Fruit fly (Drosophila melanogaster) whole organism, embryonic: ENCODE data around the gene CG32712.
A peak's percentile ranks its signal among the peaks of the same experiment; 100 is the strongest.

Experiments
- ATbp ChIP-seq: fragments of 200-800 bp; sonication (Bioruptor generic); optimal IDR thresholded peaks from 2 replicates; lab custom pipeline; 2017; ENCODE audit warnings: missing biosample characterization, mild to moderate bottlenecking, missing genetic modification characterization, missing genetic modification reagents
- CG10274 ChIP-seq: fragments of 200-800 bp; sonication (Bioruptor generic); optimal IDR thresholded peaks from 3 replicates; lab custom pipeline; 2017; ENCODE audit warnings: missing biosample characterization, mild to moderate bottlenecking, missing genetic modification characterization
- CG10366 ChIP-seq: fragments of 200-800 bp; sonication (Bioruptor generic); IDR thresholded peaks from 2 replicates; pipeline ENCODE4 v1.3.6; 2022; ENCODE audit warnings: missing biosample characterization, missing genetic modification characterization
- CG12104 ChIP-seq: fragments of 200-800 bp; sonication (Bioruptor generic); optimal IDR thresholded peaks from 3 replicates; lab custom pipeline; 2016; ENCODE audit warnings: missing biosample characterization, missing genetic modification characterization
- CG12659 ChIP-seq: fragments of 200-800 bp; sonication (Bioruptor generic); optimal IDR thresholded peaks from 3 replicates; lab custom pipeline; 2017; ENCODE audit warnings: mild to moderate bottlenecking, missing biosample characterization, missing genetic modification reagents, missing genetic modification characterization
- CG13287 ChIP-seq: fragments of 200-800 bp; sonication (Bioruptor generic); IDR thresholded peaks from 2 replicates; pipeline ENCODE4 v1.3.6; 2022; ENCODE audit warnings: missing biosample characterization, missing genetic modification characterization; ENCODE audit not compliant: partially characterized antibody
- CG15011 ChIP-seq: fragments of 200-800 bp; sonication (Bioruptor generic); optimal IDR thresholded peaks from 3 replicates; lab custom pipeline; 2018; ENCODE audit warnings: missing biosample characterization, mild to moderate bottlenecking, missing genetic modification characterization
- CG1603 ChIP-seq: fragments of 200-800 bp; sonication (Bioruptor generic); optimal IDR thresholded peaks from 2 replicates; lab custom pipeline; 2019; ENCODE audit warnings: missing biosample characterization, mild to moderate bottlenecking, missing genetic modification characterization, moderate library complexity
- CG18011 ChIP-seq: fragments of 200-800 bp; sonication (Bioruptor generic); optimal IDR thresholded peaks from 2 replicates; lab custom pipeline; 2017; ENCODE audit warnings: missing biosample characterization, missing genetic modification characterization, mild to moderate bottlenecking, moderate library complexity, missing genotype
- CG2116 ChIP-seq: fragments of 200-800 bp; sonication (Bioruptor generic); optimal IDR thresholded peaks from 3 replicates; lab custom pipeline; 2018; ENCODE audit warnings: missing biosample characterization, mild to moderate bottlenecking, missing genetic modification characterization
- CG2712 ChIP-seq: fragments of 200-800 bp; optimal IDR thresholded peaks from 3 replicates; lab custom pipeline; 2019; ENCODE audit warnings: missing biosample characterization, mild to moderate bottlenecking, missing genetic modification characterization, moderate library complexity
- CG30403 ChIP-seq: fragments of 200-800 bp; sonication (Bioruptor generic); optimal IDR thresholded peaks from 3 replicates; lab custom pipeline; 2016; ENCODE audit warnings: missing biosample characterization, missing genetic modification characterization
- CG7372 ChIP-seq: fragments of 200-800 bp; sonication (Bioruptor generic); IDR thresholded peaks from 2 replicates; pipeline ENCODE4 v1.3.6; 2022; ENCODE audit warnings: missing biosample characterization, missing genetic modification characterization
- CG7928 ChIP-seq: fragments of 200-800 bp; sonication (Bioruptor generic); optimal IDR thresholded peaks from 2 replicates; lab custom pipeline; 2017; ENCODE audit warnings: missing biosample characterization, mild to moderate bottlenecking, missing genetic modification characterization
- CG7963 ChIP-seq: fragments of 200-800 bp; sonication (Bioruptor generic); IDR thresholded peaks from 3 replicates; pipeline ENCODE4 v1.3.6; 2022; ENCODE audit warnings: missing biosample characterization, missing genetic modification characterization; ENCODE audit not compliant: partially characterized antibody
- CG8478 ChIP-seq: fragments of >200 bp; optimal IDR thresholded peaks from 2 replicates; lab custom pipeline; 2018
- CG8924 ChIP-seq: fragments of 200-800 bp; optimal IDR thresholded peaks from 3 replicates; lab custom pipeline; 2019; ENCODE audit warnings: missing biosample characterization, mild to moderate bottlenecking, missing genetic modification characterization, moderate library complexity
- CG9797 ChIP-seq: fragments of 200-800 bp; sonication (Bioruptor generic); optimal IDR thresholded peaks from 3 replicates; lab custom pipeline; 2018; ENCODE audit warnings: missing biosample characterization, mild to moderate bottlenecking, missing genetic modification characterization
- CHES-1-like ChIP-seq: fragments of 200-800 bp; sonication (Bioruptor generic); optimal IDR thresholded peaks from 2 replicates; lab custom pipeline; 2016; ENCODE audit warnings: missing biosample characterization, missing genetic modification characterization
- D19A ChIP-seq: fragments of 200-800 bp; optimal IDR thresholded peaks from 3 replicates; lab custom pipeline; 2019; ENCODE audit warnings: missing biosample characterization, mild to moderate bottlenecking, missing genetic modification characterization, moderate library complexity
- Dek ChIP-seq: fragments of 200-800 bp; sonication (Bioruptor generic); optimal IDR thresholded peaks from 3 replicates; lab custom pipeline; 2019; ENCODE audit warnings: missing biosample characterization, mild to moderate bottlenecking, missing genetic modification characterization, moderate library complexity
- Dip2 ChIP-seq: fragments of 200-800 bp; sonication (Bioruptor generic); IDR thresholded peaks from 2 replicates; pipeline ENCODE4 v1.3.6; 2022; ENCODE audit warnings: missing biosample characterization, missing genetic modification characterization
- Dref ChIP-seq: fragments of 200-800 bp; sonication (Bioruptor generic); IDR thresholded peaks from 2 replicates; pipeline ENCODE4 v1.3.6; 2022; ENCODE audit warnings: missing biosample characterization, missing genetic modification characterization
- MBD-R2 ChIP-seq: fragments of 200-800 bp; sonication (Bioruptor generic); IDR thresholded peaks from 2 replicates; pipeline ENCODE4 v1.3.6; 2022; ENCODE audit warnings: missing biosample characterization, missing genetic modification characterization
- MTF-1 ChIP-seq: fragments of 200-800 bp; sonication (Bioruptor generic); optimal IDR thresholded peaks from 2 replicates; lab custom pipeline; 2018; ENCODE audit warnings: missing biosample characterization, mild to moderate bottlenecking, missing genetic modification characterization, borderline replicate concordance
- Med ChIP-seq: fragments of 200-800 bp; sonication (Bioruptor generic); peaks from one replicate; lab custom pipeline; 2016; ENCODE audit warnings: missing biosample characterization, missing genetic modification characterization, mild to moderate bottlenecking, inconsistent platforms, moderate library complexity
- Mrtf ChIP-seq: fragments of 200-800 bp; sonication (Bioruptor generic); IDR thresholded peaks from 3 replicates; pipeline ENCODE4 v1.3.6; 2022; ENCODE audit warnings: missing biosample characterization, missing genetic modification characterization
- NC2α ChIP-seq: fragments of 200-800 bp; sonication (Bioruptor generic); optimal IDR thresholded peaks from 2 replicates; lab custom pipeline; 2016; ENCODE audit warnings: missing biosample characterization, missing genetic modification characterization
- NK7.1 ChIP-seq: fragments of 200-800 bp; sonication (Bioruptor generic); optimal IDR thresholded peaks from 3 replicates; lab custom pipeline; 2016; ENCODE audit warnings: missing biosample characterization, missing genetic modification characterization
- Nf-YC ChIP-seq: fragments of 200-800 bp; optimal IDR thresholded peaks from 3 replicates; lab custom pipeline; 2019; ENCODE audit warnings: missing biosample characterization, mild to moderate bottlenecking, missing genetic modification characterization, moderate library complexity
- Opbp ChIP-seq: fragments of 200-800 bp; sonication (Bioruptor generic); IDR thresholded peaks from 3 replicates; pipeline ENCODE4 v1.3.6; 2022; ENCODE audit warnings: missing biosample characterization, missing genetic modification characterization; ENCODE audit not compliant: partially characterized antibody
- Sox100B ChIP-seq: fragments of 200-800 bp; sonication (Bioruptor generic); optimal IDR thresholded peaks from 3 replicates; lab custom pipeline; 2018; ENCODE audit warnings: missing biosample characterization, mild to moderate bottlenecking, missing genetic modification characterization
- Sry-δ ChIP-seq: fragments of 200-800 bp; sonication (Bioruptor generic); optimal IDR thresholded peaks from 2 replicates; lab custom pipeline; 2016; ENCODE audit warnings: missing biosample characterization, missing genetic modification characterization
- Xrp1 ChIP-seq: fragments of 200-800 bp; sonication (Bioruptor generic); IDR thresholded peaks from 2 replicates; pipeline ENCODE4 v1.3.6; 2022; ENCODE audit warnings: missing biosample characterization, missing genetic modification characterization
- az2 ChIP-seq: fragments of 200-800 bp; sonication (Bioruptor generic); optimal IDR thresholded peaks from 3 replicates; lab custom pipeline; 2016; ENCODE audit warnings: missing biosample characterization, missing genetic modification characterization
- crp ChIP-seq, 2 experiments: fragments of 200-800 bp; sonication (Bioruptor generic); optimal IDR thresholded peaks; 2 replicates in 1 of 2; 3 replicates in 1 of 2; lab custom pipeline; 2017; ENCODE audit warnings: missing biosample characterization in 2 of 2, missing genetic modification characterization in 2 of 2, mild to moderate bottlenecking in 1 of 2, moderate library complexity in 1 of 2
- dpn ChIP-seq, 2 experiments: fragments of 200-800 bp; sonication (Bioruptor generic); optimal IDR thresholded peaks; 3 replicates each; lab custom pipeline; 2016; ENCODE audit warnings: missing biosample characterization in 2 of 2, missing genetic modification characterization in 2 of 2
- gsb-n ChIP-seq: fragments of 200-800 bp; sonication (Bioruptor generic); optimal IDR thresholded peaks from 3 replicates; lab custom pipeline; 2018; ENCODE audit warnings: missing biosample characterization, mild to moderate bottlenecking, missing genetic modification characterization
- gt ChIP-seq: fragments of 200-800 bp; sonication (Bioruptor generic); IDR thresholded peaks from 2 replicates; pipeline ENCODE4 v1.3.6; 2022; ENCODE audit warnings: missing biosample characterization, missing genetic modification characterization
- hth ChIP-seq: fragments of >200 bp; optimal IDR thresholded peaks from 2 replicates; lab custom pipeline; 2017; ENCODE audit warnings: inconsistent platforms
- jing ChIP-seq: fragments of 200-800 bp; sonication (Bioruptor generic); optimal IDR thresholded peaks from 2 replicates; lab custom pipeline; 2018; ENCODE audit warnings: missing biosample characterization, mild to moderate bottlenecking, missing genetic modification characterization
- phol ChIP-seq: fragments of 200-800 bp; sonication (Bioruptor generic); optimal IDR thresholded peaks from 3 replicates; lab custom pipeline; 2018; ENCODE audit warnings: missing biosample characterization, mild to moderate bottlenecking, missing genetic modification characterization, moderate library complexity
- pita ChIP-seq: fragments of 200-800 bp; sonication (Bioruptor generic); optimal IDR thresholded peaks from 2 replicates; lab custom pipeline; 2017; ENCODE audit warnings: missing biosample characterization, mild to moderate bottlenecking, missing genetic modification characterization
- pum ChIP-seq: fragments of 200-800 bp; sonication (Bioruptor generic); optimal IDR thresholded peaks from 2 replicates; lab custom pipeline; 2016; ENCODE audit warnings: missing biosample characterization, missing genetic modification characterization
- sc ChIP-seq, 3 experiments: fragments of >200 bp in 2 of 3; fragments of 200-800 bp in 1 of 3; sonication (Bioruptor generic) in 1 of 3; optimal IDR thresholded peaks; 2 replicates in 2 of 3; 3 replicates in 1 of 3; lab custom pipeline; 2017; ENCODE audit warnings: mild to moderate bottlenecking in 1 of 3, missing biosample characterization in 1 of 3, missing genetic modification characterization in 1 of 3, missing genetic modification reagents in 1 of 3
- sd ChIP-seq: fragments of 200-800 bp; sonication (Bioruptor generic); optimal IDR thresholded peaks from 3 replicates; lab custom pipeline; 2018; ENCODE audit warnings: missing biosample characterization, mild to moderate bottlenecking, missing genetic modification characterization, moderate library complexity
- so ChIP-seq: fragments of 200-800 bp; sonication (Bioruptor generic); IDR thresholded peaks from 3 replicates; pipeline ENCODE4 v1.3.6; 2022; ENCODE audit warnings: missing biosample characterization, missing genetic modification characterization
- stwl ChIP-seq: fragments of 200-800 bp; sonication (Bioruptor generic); optimal IDR thresholded peaks from 3 replicates; lab custom pipeline; 2018; ENCODE audit warnings: missing biosample characterization, mild to moderate bottlenecking, missing genetic modification characterization, moderate library complexity
- trem ChIP-seq: fragments of 200-800 bp; optimal IDR thresholded peaks from 3 replicates; lab custom pipeline; 2019; ENCODE audit warnings: missing biosample characterization, mild to moderate bottlenecking, missing genetic modification characterization, moderate library complexity

Gene CG32712

DNA sequence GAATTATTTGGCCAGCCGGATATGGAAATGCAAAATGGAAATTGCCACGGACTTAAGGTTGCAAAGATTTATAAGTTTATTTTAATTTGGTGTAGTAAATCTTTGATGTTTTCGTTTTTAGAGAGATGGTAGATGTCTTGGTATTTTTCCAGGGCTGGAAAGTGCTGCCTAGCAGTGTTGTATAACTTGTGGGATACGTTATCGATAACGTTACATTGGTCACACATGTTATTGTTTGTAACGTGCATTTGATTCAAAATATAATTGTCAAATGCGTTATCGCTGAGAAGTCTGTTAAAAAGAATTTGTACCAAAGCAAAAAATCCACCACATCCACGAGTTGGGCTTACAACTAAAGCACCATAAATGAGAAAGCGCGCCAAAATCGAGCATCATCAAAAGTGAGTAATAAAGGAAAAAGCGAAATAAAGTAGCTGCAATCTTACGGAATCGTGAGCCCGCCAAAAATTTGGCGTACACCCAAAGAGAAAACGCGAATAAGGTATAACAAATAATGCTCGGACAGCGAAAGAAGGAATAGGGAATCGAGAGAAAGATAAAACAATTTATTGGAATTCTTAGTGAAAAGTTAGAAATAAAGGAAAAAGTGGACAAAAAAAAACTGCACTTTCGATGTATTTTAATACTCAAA is 26.4 kb downstream of the CG32712 start, which contains the start of gene PIG-T (continued):
- TF ChIP-seq CG9797 (GFP tag; lab: Kevin White, UChicago) (peak; percentile 19), Dip2 (GFP tag; lab: Robert Waterston, UW) (no peak), jing (no peak), CG30403 (peak; percentile 14), CG7963 (GFP tag; lab: Robert Waterston, UW) (no peak), gt (no peak), phol (peak; percentile 23), hth (no peak), CG2116 (GFP tag; lab: Kevin White, UChicago) (peak; percentile 81), CG7928 (GFP tag; lab: Kevin White, UChicago) (peak; percentile 87), CG10274 (GFP tag; lab: Kevin White, UChicago) (no peak), Sry-δ (GFP tag; lab: Kevin White, UChicago) (peak; percentile 78), NK7.1 (GFP tag; lab: Kevin White, UChicago) (no peak), CG2712 (tag; lab: Kevin White, UChicago) (peak; percentile 1), MBD-R2 (GFP tag; lab: Robert Waterston, UW) (peak; percentile 51), Xrp1 (GFP tag; lab: Robert Waterston, UW) (no peak), so (GFP tag; lab: Robert Waterston, UW) (no peak), pum (GFP tag; lab: Kevin White, UChicago) (no peak), MTF-1 (GFP tag; lab: Kevin White, UChicago) (no peak), NC2α (GFP tag; lab: Kevin White, UChicago) (no peak), az2 (GFP tag; lab: Kevin White, UChicago) (no peak), gsb-n (tag; lab: Kevin White, UChicago) (peak; percentile 86), CHES-1-like (peak; percentile 32), Sox100B (GFP tag; lab: Kevin White, UChicago) (no peak), ATbp (GFP tag; lab: Kevin White, UChicago) (no peak), sd (tag; lab: Kevin White, UChicago) (no peak), CG8924 (tag; lab: Kevin White, UChicago) (peak; percentile 3), CG12104 (GFP tag; lab: Kevin White, UChicago) (no peak), sc (optimal IDR thresholded peaks at IDR 0.05; lab: Kevin White, UChicago) (no peak), sc (GFP tag; optimal IDR thresholded peaks at IDR 0.05; lab: Kevin White, UChicago) (no peak), Opbp (GFP tag; lab: Robert Waterston, UW) (peak; percentile 50; the same call in 1 of the 3 replicates), Mrtf (GFP tag; lab: Robert Waterston, UW) (no peak), CG1603 (peak; percentile 67), Nf-YC (tag; lab: Kevin White, UChicago) (peak; percentile 2), dpn (GFP tag; optimal IDR thresholded peaks at IDR 0.05; lab: Kevin White, UChicago) (peak in 1 of 2 experiments; percentile 30), CG18011 (GFP tag; lab: Kevin White, UChicago) (no peak), Med (GFP tag; lab: Kevin White, UChicago) (peak; percentile 77), D19A (tag; lab: Kevin White, UChicago) (no peak), pita (GFP tag; lab: Kevin White, UChicago) (no peak), CG13287 (peak; percentile 44; the same call in 1 of the 2 replicates), CG10366 (no peak), Dek (tag; lab: Kevin White, UChicago) (no peak), trem (peak; percentile 37), CG7372 (GFP tag; lab: Robert Waterston, UW) (no peak), stwl (tag; lab: Kevin White, UChicago) (peak; percentile 12), CG8478 (no peak), CG12659 (GFP tag; lab: Kevin White, UChicago) (peak; percentile 14), Dref (GFP tag; lab: Robert Waterston, UW) (peak; percentile 83), crp (GFP tag; optimal IDR thresholded peaks at IDR 0.05; lab: Kevin White, UChicago) (peak in 1 of 2 experiments; percentile 58), CG15011 (GFP tag; lab: Kevin White, UChicago) (no peak)
